Worm (Caenorhabditis elegans) whole organism, young adult: Measurements from ENCODE around the gene C45B2.6.

Source experiments
- aptf-2 ChIP-seq: fragments of 200-800 bp; sonication (Bioruptor generic); conservative IDR thresholded peaks from 2 replicates; pipeline ENCODE4 v1.3.6; 2022; ENCODE audit warnings: missing genetic modification reagents, missing genetic modification characterization, missing compliant biosample characterization
- aptf-3 ChIP-seq: fragments of 200-800 bp; sonication (Bioruptor generic); IDR thresholded peaks from 2 replicates; pipeline ENCODE4 v1.3.6; 2022; ENCODE audit warnings: missing genetic modification characterization, missing compliant biosample characterization
- dpl-1 ChIP-seq: fragments of 150-350 bp; optimal IDR thresholded peaks from 2 replicates; lab custom pipeline; 2014; ENCODE audit warnings: missing biosample characterization, missing genetic modification reagents, missing genetic modification characterization
- egl-18 ChIP-seq: fragments of 200-800 bp; sonication (Bioruptor generic); IDR thresholded peaks from 2 replicates; pipeline ENCODE4 v1.3.6; 2022; ENCODE audit warnings: missing genetic modification reagents, missing genetic modification characterization, missing compliant biosample characterization
- hsf-1 ChIP-seq: fragments of 200-800 bp; sonication (Bioruptor generic); IDR thresholded peaks from 2 replicates; pipeline ENCODE4 v1.3.6; 2022; ENCODE audit warnings: missing genetic modification reagents, missing genetic modification characterization, missing compliant biosample characterization
- madf-8 ChIP-seq: fragments of 200-800 bp; sonication (Bioruptor generic); conservative IDR thresholded peaks from 2 replicates; pipeline ENCODE4 v1.3.6; 2022; ENCODE audit warnings: missing genetic modification reagents, missing genetic modification characterization, missing compliant biosample characterization
- nfya-1 ChIP-seq: sonication (generic microtip); optimal IDR thresholded peaks from 2 replicates; lab custom pipeline; 2017; ENCODE audit warnings: antibody characterized with exemption, missing compliant biosample characterization, missing genetic modification characterization, borderline replicate concordance; ENCODE audit not compliant: insufficient read depth
- nhr-90 ChIP-seq: sonication (generic microtip); optimal IDR thresholded peaks from 2 replicates; lab custom pipeline; 2016; ENCODE audit warnings: missing genotype, mild to moderate bottlenecking, missing genetic modification characterization, missing compliant biosample characterization
- rcor-1 ChIP-seq: fragments of 200-800 bp; sonication (Bioruptor generic); IDR thresholded peaks from 2 replicates; pipeline ENCODE4 v1.3.6; 2022; ENCODE audit warnings: missing genetic modification reagents, missing genetic modification characterization, missing compliant biosample characterization
- snpc-4 ChIP-seq, 5 experiments: fragments of 150-350 bp in 1 of 5; sonication (generic microtip) in 4 of 5; optimal IDR thresholded peaks; 2 replicates each; lab custom pipeline; 2014 to 2018; ENCODE audit warnings: missing genetic modification characterization in 5 of 5, missing biosample characterization in 3 of 5, antibody characterized with exemption in 2 of 5, mild to moderate bottlenecking in 2 of 5, missing compliant biosample characterization in 2 of 5, missing genotype in 2 of 5, moderate library complexity in 2 of 5, missing genetic modification reagents in 1 of 5
- sptf-2 ChIP-seq: fragments of 200-800 bp; sonication (Bioruptor generic); optimal IDR thresholded peaks from 2 replicates; lab custom pipeline; 2018; ENCODE audit warnings: mild to moderate bottlenecking, missing genetic modification characterization, missing compliant biosample characterization
- unc-130 ChIP-seq: sonication (generic microtip); optimal IDR thresholded peaks from 2 replicates; lab custom pipeline; 2016; ENCODE audit warnings: missing genetic modification reagents, missing genetic modification characterization, missing compliant biosample characterization

DNA sequence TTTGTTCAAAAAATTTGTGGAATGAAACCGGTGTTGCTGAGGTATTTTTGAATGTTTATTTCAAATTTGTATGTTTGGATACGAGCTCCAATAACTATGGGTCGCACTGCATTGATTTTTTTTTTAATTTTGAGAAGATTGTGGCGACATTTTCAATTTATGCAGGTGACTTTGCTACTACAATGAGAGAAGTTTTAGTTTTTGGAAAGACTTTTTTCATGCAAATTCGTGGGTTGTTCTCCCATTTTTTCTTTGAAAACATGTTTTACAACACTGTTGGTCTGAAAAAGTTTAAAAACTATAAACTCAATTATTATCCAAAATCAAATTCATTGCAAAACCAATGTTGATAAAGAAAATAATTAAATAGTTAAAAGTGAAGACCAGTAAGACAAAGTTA, 36.0 kb downstream of the C45B2.6 start:
- TF ChIP-seq egl-18 (GFP tag; lab: Robert Waterston, UW): no peak
- no peak for TF ChIP-seq aptf-2
- TF ChIP-seq dpl-1 (GFP tag; lab: Kevin White, UChicago): no peak
- no peak for TF ChIP-seq aptf-3 (GFP tag; lab: Robert Waterston, UW)
- no peak for TF ChIP-seq madf-8 (GFP tag; lab: Robert Waterston, UW)
- TF ChIP-seq sptf-2: peak; percentile 12
- no peak for TF ChIP-seq snpc-4 (GFP tag; optimal IDR thresholded peaks at IDR 0.05; lab: Kevin White, UChicago)
- no peak for TF ChIP-seq snpc-4 (tag; optimal IDR thresholded peaks at IDR 0.05; lab: Kevin White, UChicago)
- no peak for TF ChIP-seq rcor-1
- TF ChIP-seq nfya-1: no peak
- TF ChIP-seq unc-130 (GFP tag; lab: Kevin White, UChicago): no peak
- TF ChIP-seq nhr-90: no peak
- no peak for TF ChIP-seq hsf-1 (GFP tag; lab: Robert Waterston, UW)
